Worm (Caenorhabditis elegans): ENCODE results near the gene F59E12.6.

- TF ChIP-seq flt-1 (GFP tag; IDR thresholded peaks at IDR 0.05) = no peak
- TF ChIP-seq ztf-23 (GFP tag; IDR thresholded peaks at IDR 0.05) = no peak
- TF ChIP-seq T22C8.4 (GFP tag; IDR thresholded peaks at IDR 0.05) = no peak
Measured at ce11 chrII:5578714-5579113, 52.0 kb downstream of the F59E12.6 start.
